Fruit fly (Drosophila melanogaster): ENCODE data around the gene CG1288.

CG1288 gene

dm6 chr3R:7174755-7175154 is 33.5 kb downstream of the CG1288 start:
- TF ChIP-seq exex (tag; optimal IDR thresholded peaks at IDR 0.05) (no peak), klu (GFP tag; IDR thresholded peaks at IDR 0.05) (no peak), CG14667 (GFP tag; IDR thresholded peaks at IDR 0.05) (no peak), CG14441 (GFP tag; IDR thresholded peaks at IDR 0.05) (no peak), prd (optimal IDR thresholded peaks at IDR 0.05) (no peak), prd (GFP tag; IDR thresholded peaks at IDR 0.05) (no peak), Oli (tag; optimal IDR thresholded peaks at IDR 0.05) (no peak), Hsf (GFP tag; optimal IDR thresholded peaks at IDR 0.05) (no peak), dmrt99B (tag; optimal IDR thresholded peaks at IDR 0.05) (no peak), CG6254 (GFP tag; optimal IDR thresholded peaks at IDR 0.05) (no peak), ranshi (GFP tag; IDR thresholded peaks at IDR 0.05) (no peak), TFAM (GFP tag; optimal IDR thresholded peaks at IDR 0.05) (no peak), ara (GFP tag; IDR thresholded peaks at IDR 0.05) (no peak), CG34422 (GFP tag; IDR thresholded peaks at IDR 0.05) (no peak), disco-r (GFP tag; optimal IDR thresholded peaks at IDR 0.05) (no peak), dati (GFP tag; IDR thresholded peaks at IDR 0.05) (no peak), CG32532 (GFP tag; IDR thresholded peaks at IDR 0.05) (no peak), fru (optimal IDR thresholded peaks at IDR 0.05) (no peak), Ravus (GFP tag; IDR thresholded peaks at IDR 0.05) (no peak), Chrac-16 (GFP tag; optimal IDR thresholded peaks at IDR 0.05) (no peak), CG14050 (GFP tag; IDR thresholded peaks at IDR 0.05) (no peak)

dm6 chr3R:7172978-7173377 is 35.3 kb downstream of the CG1288 start:
- no peak for TF ChIP-seq Dek (tag; optimal IDR thresholded peaks at IDR 0.05)
- no peak for TF ChIP-seq sima (GFP tag; optimal IDR thresholded peaks at IDR 0.05)
- TF ChIP-seq Pdp1 (GFP tag; optimal IDR thresholded peaks at IDR 0.05) = peak in 1 of 2 experiments; percentile 58
- no peak for TF ChIP-seq CG4328 (GFP tag; optimal IDR thresholded peaks at IDR 0.05)
- TF ChIP-seq gcm (GFP tag; optimal IDR thresholded peaks at IDR 0.05) = no peak
- TF ChIP-seq Ets65A (GFP tag) = peak; percentile 62

- peak; percentile 18 for TF ChIP-seq CG13424 (tag; optimal IDR thresholded peaks at IDR 0.05)
- TF ChIP-seq CG14710 (tag; optimal IDR thresholded peaks at IDR 0.05) = no peak
- TF ChIP-seq dimm (GFP tag; IDR thresholded peaks at IDR 0.05) = no peak
- TF ChIP-seq Tbp (GFP tag; optimal IDR thresholded peaks at IDR 0.05) = no peak
- peak; percentile 16 for TF ChIP-seq CG9727 (GFP tag; optimal IDR thresholded peaks at IDR 0.05)
- no peak for TF ChIP-seq Dip3 (GFP tag; optimal IDR thresholded peaks at IDR 0.05)
- TF ChIP-seq ken (GFP tag; IDR thresholded peaks at IDR 0.05) = no peak
- peak; percentile 5 for TF ChIP-seq Xbp1 (GFP tag; optimal IDR thresholded peaks at IDR 0.05)
- no peak for TF ChIP-seq rib (GFP tag; IDR thresholded peaks at IDR 0.05)
- TF ChIP-seq CG18262 (tag; optimal IDR thresholded peaks at IDR 0.05) = no peak
- TF ChIP-seq Mes4 (GFP tag; optimal IDR thresholded peaks at IDR 0.05) = no peak
- no peak for TF ChIP-seq CG16815 (GFP tag; optimal IDR thresholded peaks at IDR 0.05)
- peak in 1 of 2 experiments; percentile 12 for TF ChIP-seq chif (GFP tag; optimal IDR thresholded peaks at IDR 0.05)
- no peak for TF ChIP-seq CG1603 (tag; optimal IDR thresholded peaks at IDR 0.05)
- no peak for TF ChIP-seq Optix (GFP tag; IDR thresholded peaks at IDR 0.05)
- no peak for TF ChIP-seq ab (GFP tag; optimal IDR thresholded peaks at IDR 0.05)
- no peak for TF ChIP-seq Taf1 (GFP tag; IDR thresholded peaks at IDR 0.05)
- no peak for TF ChIP-seq CG32532 (GFP tag; IDR thresholded peaks at IDR 0.05)
- TF ChIP-seq CG33557 (GFP tag; optimal IDR thresholded peaks at IDR 0.05) = peak; percentile 4
- no peak for TF ChIP-seq mam (GFP tag; optimal IDR thresholded peaks at IDR 0.05)
- peak; percentile 19 for TF ChIP-seq phol (tag; optimal IDR thresholded peaks at IDR 0.05)
- TF ChIP-seq CG12391 (tag; optimal IDR thresholded peaks at IDR 0.05) = peak; percentile 20
- no peak for TF ChIP-seq CG13775 (GFP tag; optimal IDR thresholded peaks at IDR 0.05)
- no peak for TF ChIP-seq ssp (GFP tag; IDR thresholded peaks at IDR 0.05)
- no peak for TF ChIP-seq z (GFP tag; IDR thresholded peaks at IDR 0.05)
Observed at dm6 chr3R:7171384-7172099, 36.7 kb downstream of the CG1288 start.

Data from whole organism, embryonic.